Worm (Caenorhabditis elegans) whole organism, L4/young adult: Measurements from ENCODE around the gene lonp-2.

Experiments used
- W03F9.2 ChIP-seq: fragments of 150-350 bp; optimal IDR thresholded peaks from 2 replicates; lab custom pipeline; 2014; ENCODE audit warnings: missing biosample characterization, missing genetic modification characterization
- dao-5 ChIP-seq: sonication (generic microtip); optimal IDR thresholded peaks from 2 replicates; lab custom pipeline; 2016; ENCODE audit warnings: missing genotype, missing genetic modification characterization, moderate library complexity, missing compliant biosample characterization
- him-1 ChIP-seq: sonication (generic microtip); optimal IDR thresholded peaks from 2 replicates; lab custom pipeline; 2016; ENCODE audit warnings: missing genotype, missing genetic modification reagents, missing genetic modification characterization, missing compliant biosample characterization

DNA sequence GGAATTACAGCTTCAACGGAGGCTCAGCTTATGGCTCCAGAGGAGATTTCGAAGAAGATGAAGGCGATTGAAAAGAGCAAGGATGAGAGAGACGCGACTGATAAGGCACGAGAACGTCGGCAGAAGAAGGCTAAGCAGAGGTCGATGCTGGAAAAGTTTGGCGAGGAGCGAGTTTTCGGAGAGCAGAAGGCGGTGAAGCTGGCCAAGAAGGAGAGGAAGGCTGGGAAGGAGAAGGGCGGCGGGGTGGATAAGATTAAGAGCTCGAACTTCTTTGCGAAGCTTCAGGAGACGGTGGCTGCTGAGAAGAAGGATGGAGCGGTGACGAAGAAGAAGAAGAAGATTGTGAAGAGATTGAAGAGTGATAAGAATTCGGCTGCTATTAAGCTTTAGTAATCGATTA is 51.6 kb downstream of the lonp-2 start:
- no peak for TF ChIP-seq him-1 (tag; lab: Kevin White, UChicago)
- TF ChIP-seq dao-5 (tag; lab: Kevin White, UChicago), result no peak
- no peak for TF ChIP-seq W03F9.2
